Worm (Caenorhabditis elegans) whole organism, L3 larva: ENCODE data around the gene rad-23.

Source experiments
- elt-1 ChIP-seq: fragments of 150-350 bp; optimal IDR thresholded peaks from 2 replicates; lab custom pipeline; 2014; ENCODE audit warnings: missing biosample characterization, missing genetic modification characterization
- nhr-11 ChIP-seq: fragments of 150-350 bp; optimal IDR thresholded peaks from 2 replicates; lab custom pipeline; 2014; ENCODE audit warnings: missing biosample characterization, missing genetic modification characterization
- pqm-1 ChIP-seq: fragments of 150-350 bp; optimal IDR thresholded peaks from 2 replicates; lab custom pipeline; 2017; ENCODE audit warnings: missing biosample characterization, missing genetic modification characterization, inconsistent platforms
- snpc-4 ChIP-seq: fragments of 150-350 bp; optimal IDR thresholded peaks from 2 replicates; lab custom pipeline; 2014; ENCODE audit warnings: missing biosample characterization, missing genetic modification characterization
- unc-62 ChIP-seq: fragments of 150-350 bp; sonication (generic microtip); optimal IDR thresholded peaks from 4 replicates; lab custom pipeline; 2014; ENCODE audit warnings: missing biosample characterization, missing genetic modification reagents, missing genetic modification characterization
- zag-1 ChIP-seq: fragments of 150-350 bp; optimal IDR thresholded peaks from 2 replicates; lab custom pipeline; 2014; ENCODE audit warnings: missing biosample characterization, missing genetic modification characterization
- ztf-4 ChIP-seq: fragments of 150-350 bp; optimal IDR thresholded peaks from 2 replicates; lab custom pipeline; 2014; ENCODE audit warnings: missing biosample characterization, missing genetic modification characterization

DNA sequence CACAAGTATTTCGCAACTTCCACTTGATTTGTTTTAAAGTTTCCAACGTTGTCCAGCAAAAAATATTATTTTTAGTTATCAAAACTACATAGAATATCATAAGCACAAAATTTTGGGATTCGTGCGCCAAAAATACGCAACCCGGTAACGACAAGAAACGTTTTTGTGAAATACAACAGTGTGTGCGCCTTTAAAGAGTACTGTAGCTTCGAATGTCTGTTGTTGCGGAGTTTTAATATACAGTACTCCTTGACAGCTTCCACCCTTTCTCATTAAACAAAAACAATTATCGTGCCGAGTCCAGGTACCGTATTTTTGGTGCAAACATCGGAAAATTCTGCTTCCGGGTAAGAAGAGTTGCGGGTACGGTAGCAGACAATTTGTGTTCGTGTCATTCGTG lies 27.7 kb upstream of the rad-23 start:
- no peak for TF ChIP-seq zag-1 (tag; lab: Kevin White, UChicago)
- TF ChIP-seq snpc-4 (tag; lab: Kevin White, UChicago): no peak
- no peak for TF ChIP-seq unc-62 (GFP tag; lab: Kevin White, UChicago)
- TF ChIP-seq elt-1: no peak
- TF ChIP-seq ztf-4 (tag; lab: Kevin White, UChicago): no peak
- no peak for TF ChIP-seq pqm-1 (tag; lab: Kevin White, UChicago)
- TF ChIP-seq nhr-11 (tag; lab: Kevin White, UChicago): no peak
